Worm (Caenorhabditis elegans): ENCODE measurements around the gene T23D5.3.
A peak's percentile ranks its signal among the peaks of the same experiment; 100 is the strongest.

T23D5.3 gene

ce11 chrV:15735720-15736119 lies 2.3 kb upstream of the T23D5.3 start, which contains the start of gene str-27:
Gene str-27 (minus strand): TSS chrV:15735820.
- no peak for TF ChIP-seq F52B5.7 (tag; optimal IDR thresholded peaks at IDR 0.05)
- no peak for TF ChIP-seq die-1 (tag; optimal IDR thresholded peaks at IDR 0.05)
- no peak for TF ChIP-seq K12H6.12 (tag; optimal IDR thresholded peaks at IDR 0.05)
- TF ChIP-seq lin-40 (tag; optimal IDR thresholded peaks at IDR 0.05), result no peak

ce11 chrV:15733020-15733419 lies 448 bp downstream of the T23D5.3 start:
- no peak for TF ChIP-seq attf-3 (GFP tag; conservative IDR thresholded peaks at IDR 0.05)
- no peak for TF ChIP-seq atf-7 (tag; optimal IDR thresholded peaks at IDR 0.05)
- no peak for TF ChIP-seq athp-1 (tag; optimal IDR thresholded peaks at IDR 0.05)
- no peak for TF ChIP-seq egl-44 (GFP tag; IDR thresholded peaks at IDR 0.05)
- peak; percentile 79 for TF ChIP-seq zfh-2 (GFP tag; conservative IDR thresholded peaks at IDR 0.05)
- TF ChIP-seq somi-1 (GFP tag; optimal IDR thresholded peaks at IDR 0.05), result no peak
- TF ChIP-seq D2030.7 (GFP tag; IDR thresholded peaks at IDR 0.05), result no peak
- TF ChIP-seq lir-1 (GFP tag; conservative IDR thresholded peaks at IDR 0.05), result no peak

ce11 chrV:15732209-15732608 lies 1.3 kb downstream of the T23D5.3 start, which contains the start of gene str-38:
Gene str-38 (minus strand): TSS chrV:15732309.
- TF ChIP-seq ztf-3 (GFP tag; optimal IDR thresholded peaks at IDR 0.05) (no peak), snpc-1.3 (tag; optimal IDR thresholded peaks at IDR 0.05; ENCODE audit: insufficient read depth) (no peak)

ce11 chrV:15730459-15730858 lies 3.0 kb downstream of the T23D5.3 start, which contains the start of gene Y6E2A.10:
Gene Y6E2A.10 (minus strand): TSS chrV:15730559.
- TF ChIP-seq ztf-28 (GFP tag; IDR thresholded peaks at IDR 0.05) (no peak), madf-8 (GFP tag; conservative IDR thresholded peaks at IDR 0.05) (no peak), Y95B8A.8 (GFP tag; IDR thresholded peaks at IDR 0.05) (no peak), chd-7 (tag; optimal IDR thresholded peaks at IDR 0.05) (no peak), Y53G8AR.9 (GFP tag; conservative IDR thresholded peaks at IDR 0.05) (no peak), mxl-1 (tag; optimal IDR thresholded peaks at IDR 0.05) (no peak), pbrm-1 (GFP tag; IDR thresholded peaks at IDR 0.05) (no peak), C06A6.2 (GFP tag; conservative IDR thresholded peaks at IDR 0.05) (no peak)

DNA sequence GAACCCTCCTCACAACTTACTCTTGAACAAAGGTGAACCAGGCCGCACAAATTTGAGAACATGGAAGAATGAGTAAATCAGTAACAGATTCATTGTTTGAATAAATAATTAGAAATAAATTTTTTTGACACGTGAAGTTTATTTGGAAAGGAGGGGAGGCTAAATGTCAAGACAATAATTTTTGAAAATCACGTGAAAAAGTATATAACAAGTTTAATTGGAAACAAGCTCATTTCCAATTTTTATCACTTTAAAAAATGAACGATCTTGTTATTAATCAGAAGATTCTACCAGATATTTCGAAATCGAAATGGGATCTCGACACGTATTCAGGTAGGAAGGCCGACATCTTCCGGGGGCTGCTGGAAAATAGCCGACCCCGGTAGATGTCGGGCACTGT lies 6.9 kb downstream of the T23D5.3 start, which contains the start of the genes irld-57 and sfxn-1.3:
Gene irld-57 (minus strand): TSS at position 101 of the 400 bp plus-strand sequence.
Gene sfxn-1.3 (plus strand): TSS at position 232 of the 400 bp plus-strand sequence.
- TF ChIP-seq zfh-2 (GFP tag; conservative IDR thresholded peaks at IDR 0.05), result no peak
- no peak for TF ChIP-seq die-1 (tag; optimal IDR thresholded peaks at IDR 0.05)
- TF ChIP-seq ekl-4 (GFP tag; IDR thresholded peaks at IDR 0.05), result no peak
- TF ChIP-seq him-1 (tag; optimal IDR thresholded peaks at IDR 0.05), result no peak

ce11 chrV:15721888-15722287 lies 11.6 kb downstream of the T23D5.3 start, which contains the start of gene srh-140:
Gene srh-140 (plus strand): TSS chrV:15722188.
- no peak for TF ChIP-seq F39B2.1 (GFP tag; IDR thresholded peaks at IDR 0.05)
- TF ChIP-seq hrde-1 (tag; optimal IDR thresholded peaks at IDR 0.05; ENCODE audit: borderline replicate concordance), result no peak
- no peak for TF ChIP-seq snpc-4 (GFP tag; optimal IDR thresholded peaks at IDR 0.05)
- TF ChIP-seq snpc-4 (tag; optimal IDR thresholded peaks at IDR 0.05), result no peak
- TF ChIP-seq hmg-20 (GFP tag; IDR thresholded peaks at IDR 0.05), result no peak

Data from whole organism, young adult.